Worm (Caenorhabditis elegans) whole organism, L4/young adult: Measurements from ENCODE around the gene F35H8.2.
A peak's percentile ranks its signal among the peaks of the same experiment; 100 is the strongest.

Experiments used
- W03F9.2 ChIP-seq: fragments of 150-350 bp; optimal IDR thresholded peaks from 2 replicates; lab custom pipeline; 2014; ENCODE audit warnings: missing biosample characterization, missing genetic modification characterization
- dao-5 ChIP-seq: sonication (generic microtip); optimal IDR thresholded peaks from 2 replicates; lab custom pipeline; 2016; ENCODE audit warnings: missing genotype, missing genetic modification characterization, moderate library complexity, missing compliant biosample characterization
- him-1 ChIP-seq: sonication (generic microtip); optimal IDR thresholded peaks from 2 replicates; lab custom pipeline; 2016; ENCODE audit warnings: missing genotype, missing genetic modification reagents, missing genetic modification characterization, missing compliant biosample characterization

Gene F35H8.2

DNA sequence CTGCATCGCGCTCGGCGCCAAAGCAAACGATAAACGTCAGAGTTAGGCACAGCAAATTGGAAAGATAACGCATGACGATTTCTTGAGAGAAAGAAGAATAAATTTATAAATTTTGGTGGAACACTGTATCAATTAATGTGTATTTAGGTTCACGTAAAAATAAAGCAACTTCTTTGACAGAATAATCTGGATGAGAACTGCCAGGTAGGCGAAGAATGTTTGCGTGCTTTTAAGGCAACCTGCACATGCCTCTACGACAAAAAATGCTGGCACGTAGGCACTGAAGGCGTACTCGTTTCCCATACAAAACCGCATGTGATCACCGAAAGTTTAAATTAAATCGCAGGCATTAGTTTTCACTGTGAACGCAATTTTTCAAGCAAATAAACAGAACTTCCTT is 2.1 kb upstream of the F35H8.2 start, which contains the start of gene F35H8.1:
Gene F35H8.1, minus strand, starts transcription at position 101 of the 400 bp plus-strand sequence.
- TF ChIP-seq him-1 (tag; lab: Kevin White, UChicago) (no peak), W03F9.2 (tag; lab: Kevin White, UChicago) (no peak), dao-5 (tag; lab: Kevin White, UChicago) (no peak)

DNA sequence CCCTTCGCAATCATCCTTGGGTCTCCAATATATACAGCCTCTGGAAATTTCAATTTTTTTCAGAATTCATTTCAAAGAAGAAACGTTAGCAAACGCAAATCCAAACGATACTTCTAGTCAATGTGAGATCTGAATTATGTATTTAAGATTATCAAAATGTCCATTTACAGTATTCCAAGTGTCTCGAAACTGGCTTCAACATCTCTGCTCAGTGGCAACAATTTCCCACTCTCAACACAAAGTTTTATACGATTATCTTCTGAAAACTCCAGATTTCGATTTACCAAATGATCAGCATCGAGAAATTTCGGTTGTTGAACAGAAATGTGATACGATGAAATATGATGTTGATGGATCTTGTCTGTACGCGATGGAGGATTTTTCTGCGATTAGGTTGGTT is 1.3 kb downstream of the F35H8.2 start:
- TF ChIP-seq him-1 (tag; lab: Kevin White, UChicago) = no peak
- TF ChIP-seq dao-5 (tag; lab: Kevin White, UChicago) = no peak
- no peak for TF ChIP-seq W03F9.2 (tag; lab: Kevin White, UChicago)

DNA sequence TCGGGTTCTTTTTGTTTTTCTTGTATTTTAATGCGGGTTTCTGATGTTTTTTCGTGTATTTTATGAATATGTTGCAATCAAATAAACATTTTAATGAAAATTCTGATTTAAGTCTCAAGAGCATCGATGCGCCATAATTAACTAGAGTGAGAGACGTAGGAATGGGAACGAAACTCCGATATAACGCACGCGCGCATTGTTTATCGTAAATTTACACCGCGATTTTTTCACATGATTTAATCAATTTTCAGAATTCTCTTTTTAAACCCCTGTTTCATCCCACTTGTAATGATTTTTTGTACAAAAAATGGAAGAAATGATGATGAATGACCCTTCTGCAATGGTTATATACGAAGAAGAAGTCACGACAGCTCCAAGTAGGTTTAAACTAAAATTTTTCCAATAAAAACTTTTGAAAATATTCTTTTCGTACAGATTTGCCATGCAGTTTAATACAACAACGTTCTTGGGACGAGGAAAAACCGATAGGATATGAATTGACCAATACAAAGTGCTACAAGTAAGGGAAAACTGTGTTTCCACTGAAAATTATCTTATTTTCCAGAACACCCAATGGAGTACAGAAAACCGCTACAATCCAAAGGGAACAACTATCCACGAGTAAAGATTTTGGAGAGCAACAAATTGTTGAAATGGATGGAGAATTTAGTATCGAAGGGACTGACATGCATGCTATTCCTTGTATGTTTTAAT is 2.3 kb downstream of the F35H8.2 start, which contains the start of gene zfp-2:
Gene zfp-2, plus strand, starts transcription at position 214 of the 714 bp plus-strand sequence.
- TF ChIP-seq him-1 (tag; lab: Kevin White, UChicago) = no peak

DNA sequence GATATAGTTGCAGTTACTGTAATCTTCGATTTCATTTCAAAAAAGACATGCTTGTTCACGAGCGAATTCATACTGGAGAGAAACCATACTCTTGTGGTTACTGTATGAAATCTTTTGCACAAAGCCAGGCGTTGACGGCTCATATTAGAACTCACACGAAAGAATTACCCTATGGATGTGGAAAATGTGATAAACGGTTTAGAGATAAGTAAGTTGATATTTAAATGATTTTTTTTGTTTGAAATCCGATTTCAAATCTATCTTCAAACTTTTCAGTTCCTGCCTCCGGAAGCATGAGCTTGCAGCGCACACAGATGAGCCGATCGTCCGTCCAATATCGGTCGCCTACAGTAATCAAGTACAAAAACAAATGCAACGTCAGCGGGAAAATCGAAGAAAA is 3.6 kb downstream of the F35H8.2 start:
- no peak for TF ChIP-seq W03F9.2 (tag; lab: Kevin White, UChicago)
- TF ChIP-seq him-1 (tag; lab: Kevin White, UChicago) = no peak
- TF ChIP-seq dao-5 (tag; lab: Kevin White, UChicago) = no peak

DNA sequence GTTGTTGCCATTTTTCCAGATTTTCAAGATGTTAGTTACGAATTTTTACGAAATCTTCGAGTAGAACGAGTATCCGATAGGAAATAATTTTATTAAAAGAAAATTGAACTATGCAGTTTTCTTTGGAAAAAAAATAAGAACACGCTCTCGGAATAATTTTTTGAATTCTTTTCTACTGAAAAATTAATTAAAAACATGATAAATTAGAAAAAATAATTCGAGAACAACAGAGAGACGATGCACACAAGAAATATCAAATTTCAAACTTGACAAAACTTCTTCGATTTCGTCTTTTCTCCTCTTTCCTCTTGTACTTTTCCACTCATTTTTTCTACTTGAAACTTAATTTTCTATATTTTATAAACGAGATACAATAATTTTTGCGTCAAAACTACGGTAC is 4.6 kb downstream of the F35H8.2 start, which contains the start of gene F35H8.4:
Gene F35H8.4, minus strand, starts transcription at position 101 of the 400 bp plus-strand sequence.
- TF ChIP-seq him-1 (tag; lab: Kevin White, UChicago) = no peak
- TF ChIP-seq dao-5 (tag; lab: Kevin White, UChicago) = no peak
- TF ChIP-seq W03F9.2 (tag; lab: Kevin White, UChicago) = no peak

DNA sequence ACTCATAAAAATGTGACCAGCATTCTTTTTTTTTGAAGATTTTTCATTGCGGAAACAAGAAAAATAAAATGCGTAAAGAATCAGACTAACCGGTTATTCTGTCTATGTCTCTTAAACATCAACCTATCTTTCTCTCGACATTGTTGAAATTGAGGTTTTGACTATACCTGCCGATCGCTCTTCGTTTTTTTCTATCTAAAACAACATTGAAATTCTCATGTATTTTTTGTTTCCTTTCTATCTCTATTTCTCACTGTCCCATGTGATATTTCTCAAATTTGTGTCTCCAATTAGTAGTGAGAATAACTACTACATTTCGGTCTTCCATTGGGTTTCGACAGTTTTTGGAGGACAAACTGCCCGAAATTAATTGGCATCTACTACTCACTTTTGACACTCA is 5.6 kb downstream of the F35H8.2 start:
- TF ChIP-seq him-1 (tag; lab: Kevin White, UChicago) = no peak
- TF ChIP-seq W03F9.2 (tag; lab: Kevin White, UChicago) = no peak
- TF ChIP-seq dao-5 (tag; lab: Kevin White, UChicago) = no peak

DNA sequence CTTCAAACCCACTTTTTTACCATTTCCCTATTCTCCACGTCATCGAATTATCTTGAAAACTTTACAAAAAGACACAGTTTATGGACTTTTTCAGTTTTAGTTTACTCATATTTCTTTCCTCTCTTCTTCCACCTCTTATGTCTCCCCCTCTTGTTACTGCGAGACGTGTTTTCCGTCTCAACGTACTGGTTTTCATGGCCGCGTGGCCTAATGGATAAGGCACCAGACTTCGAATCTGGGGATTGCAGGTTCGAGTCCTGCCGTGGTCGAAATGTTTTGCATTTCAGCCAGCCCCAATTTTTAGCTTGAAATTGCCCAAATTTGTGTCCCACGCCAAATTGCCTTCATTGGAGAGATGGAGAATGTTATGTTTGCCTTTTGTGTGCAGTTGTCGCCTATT is 10.7 kb downstream of the F35H8.2 start:
- TF ChIP-seq dao-5 (tag; lab: Kevin White, UChicago) (peak; percentile 80), him-1 (tag; lab: Kevin White, UChicago) (peak; percentile 49), W03F9.2 (tag; lab: Kevin White, UChicago) (no peak)

DNA sequence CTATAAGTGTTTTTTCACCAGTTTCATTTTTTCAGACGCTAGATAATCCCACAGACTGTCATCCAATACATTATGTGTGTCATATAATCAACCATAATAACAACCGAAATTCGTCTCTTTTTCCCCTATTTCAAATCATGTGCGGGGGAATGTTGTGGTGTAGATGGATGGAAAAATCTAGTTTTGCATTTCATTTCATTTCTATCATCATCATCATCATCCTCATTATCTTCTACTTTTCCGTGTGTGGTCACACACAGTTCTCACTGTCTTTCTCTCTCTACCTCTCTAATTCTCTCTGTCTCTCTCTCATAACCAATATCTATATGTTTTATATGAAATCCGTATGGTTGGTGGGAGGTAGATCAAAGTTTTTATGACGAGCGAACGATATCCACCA is 18.1 kb downstream of the F35H8.2 start:
- TF ChIP-seq him-1 (tag; lab: Kevin White, UChicago) (no peak), W03F9.2 (tag; lab: Kevin White, UChicago) (no peak), dao-5 (tag; lab: Kevin White, UChicago) (no peak)

DNA sequence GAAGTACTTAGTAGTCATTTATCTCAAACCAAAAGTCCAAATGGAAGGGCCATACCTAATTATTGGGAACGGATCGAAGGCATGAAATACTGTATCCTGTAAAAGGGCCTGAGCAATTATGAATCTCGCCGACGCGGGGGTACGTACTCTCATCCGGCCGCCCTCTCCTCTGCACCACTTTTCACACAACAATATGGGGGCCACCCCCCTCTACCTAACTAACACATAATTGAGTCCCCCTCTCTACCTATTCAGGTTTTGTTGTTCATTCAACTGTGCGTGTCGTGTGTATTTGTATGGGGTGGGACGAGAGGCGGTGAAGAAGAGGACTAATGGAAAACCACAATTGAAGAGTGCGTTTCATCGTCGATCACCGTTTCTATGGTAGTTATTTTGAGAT is 19.1 kb downstream of the F35H8.2 start:
- TF ChIP-seq him-1 (tag; lab: Kevin White, UChicago) = no peak
- no peak for TF ChIP-seq dao-5 (tag; lab: Kevin White, UChicago)
- TF ChIP-seq W03F9.2 (tag; lab: Kevin White, UChicago) = no peak

DNA sequence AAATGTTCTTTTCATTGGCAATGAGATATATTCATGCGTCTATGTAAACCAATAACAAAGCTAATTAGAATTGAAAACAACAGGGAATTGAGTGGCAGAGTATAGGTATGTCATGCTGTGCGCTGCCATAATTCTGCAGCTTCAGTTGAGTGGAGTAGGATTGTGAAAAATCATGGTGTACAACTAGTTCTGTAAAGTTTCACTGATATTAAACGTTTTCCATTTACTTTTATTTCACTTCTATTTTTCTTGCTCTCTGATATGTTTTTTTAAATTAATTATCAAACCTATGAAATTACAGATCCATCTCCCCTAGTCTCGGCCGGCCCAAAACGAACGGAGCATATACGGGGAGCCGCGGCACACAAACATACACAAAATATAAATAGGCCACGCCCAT is 20.4 kb downstream of the F35H8.2 start, which contains the start of gene exc-7:
Gene exc-7, plus strand, starts transcription at position 301 of the 400 bp plus-strand sequence.
- TF ChIP-seq dao-5 (tag; lab: Kevin White, UChicago) (no peak), W03F9.2 (tag; lab: Kevin White, UChicago) (no peak), him-1 (tag; lab: Kevin White, UChicago) (no peak)

DNA sequence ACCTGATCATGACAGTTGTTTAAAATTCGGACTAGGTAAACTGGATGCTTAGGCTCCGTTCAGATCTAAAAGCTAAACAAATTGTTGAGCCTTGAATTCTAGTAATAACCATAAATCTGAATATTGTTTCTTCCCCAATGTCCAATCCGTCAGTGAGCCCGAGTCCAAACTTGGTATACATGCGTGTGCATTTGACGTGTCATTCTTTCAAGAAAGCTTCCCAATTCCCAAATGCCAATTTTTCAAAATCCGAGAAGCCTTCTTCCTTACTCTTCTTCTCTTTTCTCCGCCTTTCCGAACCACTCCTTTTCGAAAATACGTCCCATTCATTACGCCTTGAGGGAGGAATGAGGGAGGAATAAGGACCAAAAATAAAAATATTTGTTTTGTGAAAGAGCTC is 21.4 kb downstream of the F35H8.2 start:
- no peak for TF ChIP-seq dao-5 (tag; lab: Kevin White, UChicago)
- no peak for TF ChIP-seq W03F9.2 (tag; lab: Kevin White, UChicago)
- TF ChIP-seq him-1 (tag; lab: Kevin White, UChicago) = no peak

DNA sequence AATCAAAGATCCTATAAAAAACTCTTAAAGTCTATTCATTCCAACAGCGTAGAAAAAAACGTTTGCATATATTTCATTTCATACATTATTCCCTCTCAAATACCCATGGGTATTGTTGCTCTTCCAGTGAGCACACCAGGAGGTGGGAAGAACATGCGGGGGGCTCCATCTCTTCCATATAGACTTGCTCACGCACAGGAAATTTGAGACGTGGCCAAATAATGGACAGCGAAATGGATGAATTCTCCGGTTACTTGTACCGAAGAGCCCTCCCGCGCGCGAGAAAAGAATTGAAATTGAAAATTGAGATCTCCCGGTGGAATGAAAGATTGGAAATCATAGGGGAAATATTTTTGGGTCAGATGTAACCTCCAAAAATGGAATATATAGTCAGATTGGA is 22.3 kb downstream of the F35H8.2 start:
- TF ChIP-seq W03F9.2 (tag; lab: Kevin White, UChicago) = no peak
- no peak for TF ChIP-seq him-1 (tag; lab: Kevin White, UChicago)
- TF ChIP-seq dao-5 (tag; lab: Kevin White, UChicago) = no peak

DNA sequence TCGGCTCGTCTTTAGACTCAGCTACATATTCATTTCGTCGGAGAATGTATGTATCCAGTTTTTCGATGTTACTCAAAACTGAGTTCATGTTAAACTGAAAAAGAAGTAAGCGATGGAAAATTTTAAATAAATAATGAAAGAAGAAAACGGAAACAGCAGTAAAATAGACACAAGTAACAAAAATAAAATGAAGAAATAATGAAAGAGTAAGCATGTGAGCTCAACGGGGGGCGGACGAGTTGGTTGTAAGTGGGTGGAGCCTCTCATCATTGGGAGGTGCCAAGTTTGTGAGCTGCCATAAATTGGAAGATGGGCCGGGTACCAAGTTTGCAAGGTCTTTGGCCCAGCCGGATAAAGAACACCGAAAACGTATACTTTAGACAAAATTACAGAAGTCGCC is 28.2 kb downstream of the F35H8.2 start, which contains the start of gene wee-1.1:
Gene wee-1.1, minus strand, starts transcription at position 101 of the 400 bp plus-strand sequence.
- TF ChIP-seq dao-5 (tag; lab: Kevin White, UChicago) (no peak), W03F9.2 (tag; lab: Kevin White, UChicago) (no peak), him-1 (tag; lab: Kevin White, UChicago) (no peak)

DNA sequence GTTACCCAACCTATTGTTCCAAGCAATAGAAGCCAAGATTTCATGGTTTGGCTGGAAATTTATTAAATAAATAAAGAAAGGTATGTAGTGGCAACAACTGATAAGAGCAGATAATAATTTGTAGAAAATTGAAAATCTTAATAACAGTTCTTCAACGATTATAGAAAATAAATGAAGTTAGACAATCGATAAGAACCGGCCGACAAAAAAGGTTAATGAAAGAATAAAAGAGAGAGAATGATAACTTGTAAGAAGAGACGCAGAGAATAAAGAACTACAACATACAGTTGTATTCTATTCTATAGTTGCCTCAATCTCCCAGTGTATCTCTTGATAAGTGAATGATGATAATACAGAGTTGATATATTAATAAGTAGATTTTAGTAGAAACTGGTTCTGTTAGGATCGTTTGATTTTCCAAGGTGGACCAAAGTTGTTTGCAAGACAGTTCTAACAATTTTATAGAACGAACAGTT is 31.5 kb downstream of the F35H8.2 start, which contains the start of gene ugt-58:
Gene ugt-58, minus strand, starts transcription at position 51 of the 476 bp plus-strand sequence.
- TF ChIP-seq dao-5 (tag; lab: Kevin White, UChicago) = no peak
- TF ChIP-seq him-1 (tag; lab: Kevin White, UChicago) = no peak
- no peak for TF ChIP-seq W03F9.2 (tag; lab: Kevin White, UChicago)
